Worm (Caenorhabditis elegans): Measurements from ENCODE around the gene C34D1.4.
A peak's percentile ranks its signal among the peaks of the same experiment; 100 is the strongest.

DNA sequence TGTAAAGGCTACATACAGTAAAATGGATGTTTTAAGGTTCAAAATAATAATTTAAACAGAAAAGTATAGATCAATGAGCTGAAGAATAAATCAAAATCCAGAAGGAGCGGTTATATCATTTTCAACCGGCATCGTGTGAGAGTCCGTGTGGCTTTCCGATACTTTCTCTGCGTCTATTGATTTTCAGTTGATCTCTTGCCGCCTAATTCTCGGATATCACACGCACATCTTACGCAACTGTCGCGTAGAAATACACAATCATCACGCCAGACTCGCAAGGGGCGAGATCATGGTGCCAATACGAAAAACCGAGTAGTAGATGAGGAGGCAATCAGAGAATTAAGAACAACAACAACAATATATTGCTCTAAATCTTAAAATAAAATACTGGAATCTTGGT lies 29.8 kb upstream of the C34D1.4 start:
- peak; percentile 21 for TF ChIP-seq unc-120 (tag; optimal IDR thresholded peaks at IDR 0.05; ENCODE audit: poor library complexity, severe bottlenecking)
- no peak for TF ChIP-seq lsy-2 (tag; optimal IDR thresholded peaks at IDR 0.05)
- TF ChIP-seq unc-39 (tag; optimal IDR thresholded peaks at IDR 0.05), result no peak
- TF ChIP-seq pha-4 (tag; optimal IDR thresholded peaks at IDR 0.05), result no peak
- TF ChIP-seq nhr-28 (tag; optimal IDR thresholded peaks at IDR 0.05), result no peak
- no peak for TF ChIP-seq nhr-2 (tag; optimal IDR thresholded peaks at IDR 0.05)
